Worm (Caenorhabditis elegans) whole organism, L4 larva: ENCODE results near the gene T21B4.3.

Experiments used
- D1046.2 ChIP-seq: fragments of 200-800 bp; sonication (Bioruptor generic); IDR thresholded peaks from 2 replicates; pipeline ENCODE4 v1.3.6; 2022; ENCODE audit warnings: missing genetic modification characterization, missing compliant biosample characterization
- F44E2.7 ChIP-seq: fragments of 200-800 bp; sonication (Bioruptor generic); IDR thresholded peaks from 2 replicates; pipeline ENCODE4 v2.1.2; 2022; ENCODE audit warnings: missing genetic modification characterization, missing compliant biosample characterization
- T20F7.1 ChIP-seq: fragments of 200-800 bp; sonication (Bioruptor generic); optimal IDR thresholded peaks from 2 replicates; lab custom pipeline; 2018; ENCODE audit warnings: mild to moderate bottlenecking, missing genetic modification characterization, missing compliant biosample characterization
- Y105C5A.15 ChIP-seq: fragments of 200-800 bp; sonication (Bioruptor generic); IDR thresholded peaks from 2 replicates; pipeline ENCODE4 v1.3.6; 2022; ENCODE audit warnings: missing genetic modification characterization, missing compliant biosample characterization
- Y75B8A.6 ChIP-seq: fragments of 200-800 bp; sonication (Bioruptor generic); IDR thresholded peaks from 2 replicates; pipeline ENCODE4 v1.3.6; 2022; ENCODE audit warnings: missing genetic modification reagents, missing genetic modification characterization, missing compliant biosample characterization
- ZK337.2 ChIP-seq: fragments of 200-800 bp; sonication (Bioruptor generic); IDR thresholded peaks from 2 replicates; pipeline ENCODE4 v1.3.6; 2022; ENCODE audit warnings: missing genetic modification reagents, missing genetic modification characterization, missing compliant biosample characterization
- aha-1 ChIP-seq: fragments of 150-350 bp; peaks from one replicate; lab custom pipeline; 2014; ENCODE audit warnings: missing biosample characterization, missing genetic modification characterization
- attf-4 ChIP-seq: sonication (generic microtip); optimal IDR thresholded peaks from 3 replicates; lab custom pipeline; 2017; ENCODE audit warnings: missing biosample characterization, missing genetic modification characterization
- ces-1 ChIP-seq: fragments of 150-350 bp; sonication (generic microtip); optimal IDR thresholded peaks from 4 replicates; lab custom pipeline; 2014; ENCODE audit warnings: missing biosample characterization, missing genetic modification reagents, missing genetic modification characterization
- cey-2 ChIP-seq: sonication (generic microtip); optimal IDR thresholded peaks from 3 replicates; lab custom pipeline; 2017; ENCODE audit warnings: missing genetic modification characterization, mild to moderate bottlenecking, missing compliant biosample characterization, antibody characterized with exemption, borderline replicate concordance; ENCODE audit not compliant: insufficient read depth
- daf-12 ChIP-seq: fragments of 150-350 bp; optimal IDR thresholded peaks from 2 replicates; lab custom pipeline; 2014; ENCODE audit warnings: missing biosample characterization, missing genetic modification reagents, missing genetic modification characterization
- dmd-8 ChIP-seq: fragments of 200-800 bp; sonication (Bioruptor generic); IDR thresholded peaks from 2 replicates; pipeline ENCODE4 v1.3.6; 2022; ENCODE audit warnings: missing genetic modification characterization, missing compliant biosample characterization
- dve-1 ChIP-seq: sonication (generic microtip); optimal IDR thresholded peaks from 2 replicates; lab custom pipeline; 2017; ENCODE audit warnings: antibody characterized with exemption, mild to moderate bottlenecking, missing genetic modification characterization, missing compliant biosample characterization; ENCODE audit not compliant: insufficient read depth
- egl-43 ChIP-seq: fragments of 200-800 bp; sonication (Bioruptor generic); IDR thresholded peaks from 2 replicates; pipeline ENCODE4 v1.3.6; 2022; ENCODE audit warnings: missing genetic modification reagents, missing genetic modification characterization, missing compliant biosample characterization
- fkh-10 ChIP-seq: fragments of 150-350 bp; optimal IDR thresholded peaks from 2 replicates; lab custom pipeline; 2014; ENCODE audit warnings: missing biosample characterization, missing genetic modification reagents, missing genetic modification characterization
- hlh-11 ChIP-seq: fragments of 200-800 bp; sonication (Bioruptor generic); optimal IDR thresholded peaks from 2 replicates; lab custom pipeline; 2018; ENCODE audit warnings: mild to moderate bottlenecking, missing genetic modification characterization, missing compliant biosample characterization
- hmg-1.1 ChIP-seq: fragments of 200-800 bp; sonication (Bioruptor generic); IDR thresholded peaks from 2 replicates; pipeline ENCODE4 v1.3.6; 2022; ENCODE audit warnings: missing genetic modification reagents, missing genetic modification characterization, missing compliant biosample characterization
- jun-1 ChIP-seq: fragments of 150-350 bp; optimal IDR thresholded peaks from 2 replicates; lab custom pipeline; 2014; ENCODE audit warnings: missing biosample characterization, missing genetic modification reagents, missing genetic modification characterization
- lin-29 ChIP-seq: fragments of 200-800 bp; sonication (Bioruptor generic); IDR thresholded peaks from 2 replicates; pipeline ENCODE4 v1.3.6; 2022; ENCODE audit warnings: missing genetic modification reagents, missing genetic modification characterization, missing compliant biosample characterization
- lin-38 ChIP-seq: fragments of 200-800 bp; sonication (Bioruptor generic); IDR thresholded peaks from 2 replicates; pipeline ENCODE4 v1.3.6; 2022; ENCODE audit warnings: missing genetic modification reagents, missing genetic modification characterization, missing compliant biosample characterization
- madf-5 ChIP-seq, 2 experiments: fragments of 200-800 bp; sonication (Bioruptor generic); IDR thresholded peaks; 2 replicates each; pipeline ENCODE4 v1.3.6; 2022; ENCODE audit warnings: missing compliant biosample characterization in 2 of 2, missing genetic modification characterization in 2 of 2
- mep-1 ChIP-seq: fragments of 150-350 bp; sonication (generic microtip); optimal IDR thresholded peaks from 3 replicates; lab custom pipeline; 2014; ENCODE audit warnings: missing biosample characterization, missing genetic modification characterization
- mes-2 ChIP-seq: sonication (generic microtip); optimal IDR thresholded peaks from 2 replicates; lab custom pipeline; 2016; ENCODE audit warnings: missing genotype, mild to moderate bottlenecking, missing genetic modification characterization, missing compliant biosample characterization; ENCODE audit not compliant: poor library complexity, severe bottlenecking
- mxl-2 ChIP-seq: fragments of 200-800 bp; sonication (Bioruptor generic); conservative IDR thresholded peaks from 2 replicates; pipeline ENCODE4 v1.3.6; 2022; ENCODE audit warnings: missing genetic modification reagents, missing genetic modification characterization, missing compliant biosample characterization
- nhr-102 ChIP-seq: sonication (generic microtip); optimal IDR thresholded peaks from 2 replicates; lab custom pipeline; 2016; ENCODE audit warnings: mild to moderate bottlenecking, missing genetic modification characterization, moderate library complexity, missing compliant biosample characterization
- nhr-237 ChIP-seq: sonication (generic microtip); optimal IDR thresholded peaks from 2 replicates; lab custom pipeline; 2017; ENCODE audit warnings: missing biosample characterization, missing genetic modification characterization
- pha-4 ChIP-seq, 2 experiments: fragments of 150-350 bp in 1 of 2; fragments of 200-800 bp in 1 of 2; sonication (Bioruptor generic) in 1 of 2; IDR thresholded peaks in 1 of 2; optimal IDR thresholded peaks in 1 of 2; 2 replicates each; pipeline versions ENCODE4 v1.3.6 to Lab custom; 2014 to 2022; ENCODE audit warnings: missing genetic modification characterization in 2 of 2, missing genetic modification reagents in 2 of 2, missing biosample characterization in 1 of 2, missing compliant biosample characterization in 1 of 2
- php-3 ChIP-seq: fragments of 200-800 bp; sonication (Bioruptor generic); IDR thresholded peaks from 2 replicates; pipeline ENCODE4 v1.3.6; 2022; ENCODE audit warnings: missing genetic modification reagents, missing genetic modification characterization, missing compliant biosample characterization
- snpc-1.2 ChIP-seq: fragments of 200-800 bp; sonication (Bioruptor generic); IDR thresholded peaks from 2 replicates; pipeline ENCODE4 v1.3.6; 2022; ENCODE audit warnings: missing genetic modification reagents, missing genetic modification characterization, missing compliant biosample characterization
- tag-97 ChIP-seq: fragments of 200-800 bp; sonication (Bioruptor generic); IDR thresholded peaks from 2 replicates; pipeline ENCODE4 v1.3.6; 2022; ENCODE audit warnings: missing genetic modification characterization, missing compliant biosample characterization
- tra-1 ChIP-seq: fragments of 200-800 bp; sonication (Bioruptor generic); IDR thresholded peaks from 2 replicates; pipeline ENCODE4 v1.3.6; 2022; ENCODE audit warnings: missing genetic modification reagents, missing genetic modification characterization, missing compliant biosample characterization
- vab-7 ChIP-seq: fragments of 200-800 bp; sonication (Bioruptor generic); IDR thresholded peaks from 2 replicates; pipeline ENCODE4 v1.3.6; 2022; ENCODE audit warnings: missing genetic modification reagents, missing genetic modification characterization, missing compliant biosample characterization
- zfp-2 ChIP-seq: sonication (generic microtip); optimal IDR thresholded peaks from 2 replicates; lab custom pipeline; 2016; ENCODE audit warnings: mild to moderate bottlenecking, missing genetic modification characterization, missing compliant biosample characterization
- zfp-3 ChIP-seq: fragments of 200-800 bp; sonication (Bioruptor generic); conservative IDR thresholded peaks from 2 replicates; pipeline ENCODE4 v1.3.6; 2022; ENCODE audit warnings: missing genetic modification reagents, missing genetic modification characterization, missing compliant biosample characterization
- zip-11 ChIP-seq: fragments of 200-800 bp; sonication (Bioruptor generic); IDR thresholded peaks from 2 replicates; pipeline ENCODE4 v1.3.6; 2022; ENCODE audit warnings: missing genetic modification characterization, missing compliant biosample characterization
- ztf-7 ChIP-seq: fragments of 150-350 bp; optimal IDR thresholded peaks from 2 replicates; lab custom pipeline; 2014; ENCODE audit warnings: missing biosample characterization, missing genetic modification characterization

T21B4.3 gene

ce11 chrII:12511866-12512265, 15.0 kb upstream of the T21B4.3 start, which contains the start of gene srh-73:
srh-73 (plus strand) TSS chrII:12512166.
- TF ChIP-seq mep-1 (tag; lab: Kevin White, UChicago) (no peak), F44E2.7 (GFP tag; lab: Robert Waterston, UW) (no peak), zfp-3 (GFP tag; lab: Robert Waterston, UW) (no peak), dmd-8 (GFP tag; lab: Robert Waterston, UW) (no peak), egl-43 (GFP tag; lab: Robert Waterston, UW) (no peak), php-3 (no peak), D1046.2 (GFP tag; lab: Robert Waterston, UW) (no peak), jun-1 (tag; lab: Kevin White, UChicago) (no peak), fkh-10 (GFP tag; lab: Kevin White, UChicago) (no peak), tag-97 (GFP tag; lab: Robert Waterston, UW) (no peak), lin-29 (no peak), nhr-237 (tag; lab: Kevin White, UChicago) (no peak), hlh-11 (no peak), vab-7 (no peak), Y75B8A.6 (GFP tag; lab: Robert Waterston, UW) (no peak), attf-4 (tag; lab: Kevin White, UChicago) (no peak), snpc-1.2 (GFP tag; lab: Robert Waterston, UW) (no peak), ztf-7 (tag; lab: Kevin White, UChicago) (no peak), nhr-102 (tag; lab: Kevin White, UChicago) (no peak)

ce11 chrII:12508650-12509049, 11.8 kb upstream of the T21B4.3 start, which contains the start of gene srh-67:
srh-67 (plus strand) TSS chrII:12508950.
- no peak for TF ChIP-seq Y105C5A.15 (GFP tag; lab: Robert Waterston, UW)
- TF ChIP-seq ZK337.2 (GFP tag; lab: Robert Waterston, UW), result no peak
- no peak for TF ChIP-seq zfp-2
- TF ChIP-seq cey-2, result no peak
- TF ChIP-seq ztf-7 (tag; lab: Kevin White, UChicago), result no peak
- TF ChIP-seq daf-12, result no peak
- TF ChIP-seq pha-4 (GFP tag; IDR thresholded peaks at IDR 0.05; lab: Robert Waterston, UW), result no peak
- TF ChIP-seq pha-4 (tag; optimal IDR thresholded peaks at IDR 0.05; lab: Kevin White, UChicago), result no peak
- TF ChIP-seq ces-1 (GFP tag; lab: Kevin White, UChicago), result no peak
- TF ChIP-seq T20F7.1 (GFP tag; lab: Kevin White, UChicago), result no peak
- no peak for TF ChIP-seq madf-5 (GFP tag; IDR thresholded peaks at IDR 0.05; lab: Robert Waterston, UW)
- no peak for TF ChIP-seq lin-38 (GFP tag; lab: Robert Waterston, UW)
- TF ChIP-seq mes-2 (tag; lab: Kevin White, UChicago), result no peak
- no peak for TF ChIP-seq zfp-3 (GFP tag; lab: Robert Waterston, UW)
- no peak for TF ChIP-seq hmg-1.1
- TF ChIP-seq tra-1 (GFP tag; lab: Robert Waterston, UW), result no peak
- TF ChIP-seq, all 104 proteins: peak for 0

DNA sequence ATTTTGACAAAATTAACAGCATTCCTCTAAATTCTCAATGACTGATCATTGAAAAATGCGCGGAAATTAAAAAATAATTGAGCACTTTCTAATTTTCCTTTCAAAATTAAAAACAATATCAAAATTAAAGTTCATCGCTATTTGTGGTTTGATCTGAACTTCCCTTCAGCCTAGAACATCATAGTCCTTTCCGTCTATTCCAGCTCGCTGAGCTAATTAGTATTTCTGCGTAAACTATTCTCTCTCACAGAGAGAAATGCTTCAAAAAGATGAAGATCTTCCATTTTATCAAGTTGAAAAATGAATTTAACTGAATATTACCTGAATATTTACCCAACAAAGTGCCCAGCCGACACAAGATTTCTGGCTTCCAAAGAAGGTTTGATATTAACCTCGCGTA, 10.2 kb upstream of the T21B4.3 start, which contains the start of gene srh-68:
Gene srh-68 (plus strand): TSS at position 301 of the 400 bp plus-strand sequence.
- TF ChIP-seq daf-12 (no peak), zfp-2 (no peak), dmd-8 (GFP tag; lab: Robert Waterston, UW) (no peak), ces-1 (GFP tag; lab: Kevin White, UChicago) (no peak), dve-1 (tag; lab: Kevin White, UChicago) (no peak), zip-11 (GFP tag; lab: Robert Waterston, UW) (no peak)

DNA sequence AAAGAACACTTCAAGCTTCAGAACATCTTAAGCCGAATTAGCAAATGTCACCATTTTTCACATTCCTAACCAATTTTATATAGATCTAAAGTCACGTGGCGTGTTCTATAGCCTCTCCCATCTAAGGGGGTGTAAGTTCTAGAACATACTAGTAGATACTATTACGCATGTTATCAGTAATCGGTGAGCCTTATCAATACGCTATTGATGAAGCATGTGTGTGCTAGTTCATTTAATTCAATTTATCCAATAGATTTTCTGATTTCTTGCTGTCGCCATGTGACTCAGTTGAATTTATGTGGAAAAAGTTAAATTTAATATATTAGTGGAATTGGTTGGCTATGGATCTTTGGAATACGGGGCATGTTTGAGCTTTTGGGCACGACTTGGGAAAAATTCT, 9.6 kb upstream of the T21B4.3 start:
- TF ChIP-seq aha-1, result peak; percentile 64
- TF ChIP-seq mxl-2 (GFP tag; lab: Robert Waterston, UW), result no peak
